Fruit fly (Drosophila melanogaster): ENCODE measurements around the gene CG8840.
A peak's percentile ranks its signal among the peaks of the same experiment; 100 is the strongest.

Gene CG8840

DNA sequence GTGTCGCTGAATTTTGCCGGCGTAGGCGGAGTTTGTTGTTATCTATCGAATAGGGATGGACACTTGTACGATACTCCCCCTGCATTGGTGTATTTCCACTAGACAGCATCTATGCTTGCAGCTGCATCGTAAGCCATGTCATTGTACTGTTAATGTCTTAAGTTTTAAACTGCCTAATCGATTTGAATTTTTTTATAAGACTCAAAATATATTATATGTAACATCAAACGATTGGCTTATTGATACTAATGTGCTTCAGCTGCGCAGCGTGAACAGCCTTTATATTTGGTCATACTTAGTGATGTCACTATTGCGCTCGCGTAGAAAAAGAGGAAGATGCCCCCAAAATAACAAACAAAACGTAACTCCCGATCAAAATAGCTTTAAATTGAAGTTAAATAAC, 33.7 kb upstream of the CG8840 start, which contains the start of the genes CG9662 and Ptpa (continued):
- peak; percentile 91 for TF ChIP-seq CG13624 (GFP tag; optimal IDR thresholded peaks at IDR 0.05)
- no peak for TF ChIP-seq yki (optimal IDR thresholded peaks at IDR 0.05)
- TF ChIP-seq CG16779 (GFP tag; IDR thresholded peaks at IDR 0.05) = no peak
- peak; percentile 78 for TF ChIP-seq Usf (GFP tag; optimal IDR thresholded peaks at IDR 0.05)
- peak; percentile 66; the same call in 2 of the 3 replicates for TF ChIP-seq ci (GFP tag; IDR thresholded peaks at IDR 0.05)
- TF ChIP-seq h (optimal IDR thresholded peaks at IDR 0.05) = no peak
- TF ChIP-seq CG7745 (tag; optimal IDR thresholded peaks at IDR 0.05) = no peak
- TF ChIP-seq CG10147 (GFP tag; optimal IDR thresholded peaks at IDR 0.05) = peak; percentile 55
- peak; percentile 78 for TF ChIP-seq NC2β (GFP tag; optimal IDR thresholded peaks at IDR 0.05)
- TF ChIP-seq ken (GFP tag; IDR thresholded peaks at IDR 0.05) = peak; percentile 88
- TF ChIP-seq CG6791 (GFP tag; IDR thresholded peaks at IDR 0.05; ENCODE audit: partially characterized antibody) = peak; percentile 75; the same call in 2 of the 3 replicates
- peak; percentile 76 for TF ChIP-seq CG14441 (GFP tag; IDR thresholded peaks at IDR 0.05)
- peak; percentile 96 for TF ChIP-seq Scr (GFP tag; IDR thresholded peaks at IDR 0.05; ENCODE audit: partially characterized antibody)
- TF ChIP-seq CG6654 (GFP tag; optimal IDR thresholded peaks at IDR 0.05) = peak; percentile 32
- no peak for TF ChIP-seq fd64A (GFP tag; optimal IDR thresholded peaks at IDR 0.05)
- TF ChIP-seq CG4820 (GFP tag; optimal IDR thresholded peaks at IDR 0.05) = peak; percentile 80
- peak; percentile 74 for TF ChIP-seq CG8924 (tag; optimal IDR thresholded peaks at IDR 0.05)
- no peak for TF ChIP-seq CrebB (tag; optimal IDR thresholded peaks at IDR 0.05)
- no peak; the same call in 2 of the 3 replicates for TF ChIP-seq CG14050 (GFP tag; IDR thresholded peaks at IDR 0.05)
- peak; percentile 40 for TF ChIP-seq CG3407 (GFP tag; optimal IDR thresholded peaks at IDR 0.05)
- TF ChIP-seq CG11723 (GFP tag; optimal IDR thresholded peaks at IDR 0.05) = no peak
- TF ChIP-seq CG5245 (GFP tag; optimal IDR thresholded peaks at IDR 0.05) = peak; percentile 66
- peak; percentile 91 for TF ChIP-seq CG30020 (tag; optimal IDR thresholded peaks at IDR 0.05)
- TF ChIP-seq gem (tag; optimal IDR thresholded peaks at IDR 0.05) = peak; percentile 90
- peak; percentile 64 for TF ChIP-seq B-H1 (GFP tag; IDR thresholded peaks at IDR 0.05)
- peak; percentile 61 for TF ChIP-seq Ravus (GFP tag; IDR thresholded peaks at IDR 0.05)
- TF ChIP-seq hth (optimal IDR thresholded peaks at IDR 0.05) = no peak
- no peak for TF ChIP-seq CG31365 (tag; optimal IDR thresholded peaks at IDR 0.05)
- peak; percentile 84 for TF ChIP-seq Dad (GFP tag; optimal IDR thresholded peaks at IDR 0.05)
- TF ChIP-seq mld (GFP tag; IDR thresholded peaks at IDR 0.05; ENCODE audit: partially characterized antibody) = 0 out of 3 replicates have a peak, but pooled peaks have one; percentile 44
- peak; percentile 98 for TF ChIP-seq MBD-R2 (GFP tag; IDR thresholded peaks at IDR 0.05)
- TF ChIP-seq psq (GFP tag; optimal IDR thresholded peaks at IDR 0.05) = no peak
- 0 out of 2 replicates have a peak, but pooled peaks have one; percentile 23 for TF ChIP-seq gt (GFP tag; IDR thresholded peaks at IDR 0.05)
- TF ChIP-seq Max (GFP tag; optimal IDR thresholded peaks at IDR 0.05) = peak; percentile 77
- TF ChIP-seq CG12071 (GFP tag; optimal IDR thresholded peaks at IDR 0.05) = no peak
- TF ChIP-seq Oli (tag; optimal IDR thresholded peaks at IDR 0.05) = peak; percentile 64
- peak; percentile 95 for TF ChIP-seq Aef1 (GFP tag; IDR thresholded peaks at IDR 0.05)
- peak; percentile 80 for TF ChIP-seq Ets97D (GFP tag; optimal IDR thresholded peaks at IDR 0.05)
- peak; percentile 70 for TF ChIP-seq tna (GFP tag; IDR thresholded peaks at IDR 0.05; ENCODE audit: partially characterized antibody)
- TF ChIP-seq da (GFP tag; optimal IDR thresholded peaks at IDR 0.05) = peak; percentile 38
- TF ChIP-seq Hr51 (GFP tag; optimal IDR thresholded peaks at IDR 0.05) = peak; percentile 66 to 80
- no peak for TF ChIP-seq ac (GFP tag; optimal IDR thresholded peaks at IDR 0.05)
- TF ChIP-seq gsb-n (tag; optimal IDR thresholded peaks at IDR 0.05) = no peak
- peak; percentile 92 for TF ChIP-seq Xbp1 (GFP tag; optimal IDR thresholded peaks at IDR 0.05)
- peak; percentile 8 for TF ChIP-seq CTCF (GFP tag; optimal IDR thresholded peaks at IDR 0.05)
- TF ChIP-seq twi (tag; optimal IDR thresholded peaks at IDR 0.05) = no peak
- peak; percentile 35 for TF ChIP-seq MESR4 (GFP tag; optimal IDR thresholded peaks at IDR 0.05)
- peak; percentile 91 for TF ChIP-seq pho (GFP tag; optimal IDR thresholded peaks at IDR 0.05)
- no peak for TF ChIP-seq z (GFP tag; IDR thresholded peaks at IDR 0.05)
- TF ChIP-seq Mad (GFP tag; optimal IDR thresholded peaks at IDR 0.05) = peak; percentile 75
- TF ChIP-seq Dfd (GFP tag; optimal IDR thresholded peaks at IDR 0.05) = peak in 1 of 2 experiments; percentile 43
- TF ChIP-seq Bgb (GFP tag; IDR thresholded peaks at IDR 0.05; ENCODE audit: partially characterized antibody) = peak; percentile 89

Measured in whole organism, embryonic.